Worm (Caenorhabditis elegans) whole organism, L3 larva: ENCODE results near the gene K09G1.1.

ENCODE experiments used
- R02D3.7 ChIP-seq: fragments of 150-350 bp; optimal IDR thresholded peaks from 2 replicates; lab custom pipeline; 2014; ENCODE audit warnings: missing biosample characterization, missing genetic modification characterization
- ZK546.5 ChIP-seq: sonication (generic microtip); optimal IDR thresholded peaks from 2 replicates; lab custom pipeline; 2017; ENCODE audit warnings: missing biosample characterization, missing genetic modification characterization
- aly-2 ChIP-seq: fragments of 150-350 bp; optimal IDR thresholded peaks from 2 replicates; lab custom pipeline; 2014; ENCODE audit warnings: missing biosample characterization, missing genetic modification characterization
- ama-1 ChIP-seq: fragments of 150-350 bp; optimal IDR thresholded peaks from 2 replicates; lab custom pipeline; 2018
- daf-12 ChIP-seq: fragments of 150-350 bp; optimal IDR thresholded peaks from 2 replicates; lab custom pipeline; 2014; ENCODE audit warnings: missing biosample characterization, missing genetic modification reagents, missing genetic modification characterization
- egl-27 ChIP-seq: sonication (generic microtip); optimal IDR thresholded peaks from 4 replicates; lab custom pipeline; 2017; ENCODE audit warnings: missing biosample characterization, missing genetic modification reagents, missing genetic modification characterization
- egl-5 ChIP-seq: fragments of 150-350 bp; optimal IDR thresholded peaks from 2 replicates; lab custom pipeline; 2017; ENCODE audit warnings: missing biosample characterization, missing genetic modification reagents, missing genetic modification characterization, inconsistent platforms
- elt-1 ChIP-seq: fragments of 150-350 bp; optimal IDR thresholded peaks from 2 replicates; lab custom pipeline; 2014; ENCODE audit warnings: missing biosample characterization, missing genetic modification characterization
- elt-2 ChIP-seq: sonication (generic microtip); optimal IDR thresholded peaks from 2 replicates; lab custom pipeline; 2016; ENCODE audit warnings: missing genetic modification reagents, mild to moderate bottlenecking, missing genetic modification characterization, missing compliant biosample characterization
- elt-3 ChIP-seq, 3 experiments: fragments of 150-350 bp in 1 of 3; sonication (generic microtip) in 2 of 3; optimal IDR thresholded peaks; 2 replicates in 2 of 3; 4 replicates in 1 of 3; lab custom pipeline; 2014 to 2017; ENCODE audit warnings: missing biosample characterization in 3 of 3, missing genetic modification characterization in 3 of 3
- eor-1 ChIP-seq, 2 experiments: fragments of 150-350 bp; optimal IDR thresholded peaks; 2 replicates each; lab custom pipeline; 2014 to 2018; ENCODE audit warnings: missing biosample characterization in 2 of 2, missing genetic modification characterization in 2 of 2
- fkh-10 ChIP-seq: sonication (generic microtip); optimal IDR thresholded peaks from 2 replicates; lab custom pipeline; 2017; ENCODE audit warnings: missing biosample characterization, missing genetic modification reagents, missing genetic modification characterization
- fkh-2 ChIP-seq: fragments of 150-350 bp; optimal IDR thresholded peaks from 2 replicates; lab custom pipeline; 2014; ENCODE audit warnings: missing biosample characterization, missing genetic modification reagents, missing genetic modification characterization
- fos-1 ChIP-seq: fragments of 150-350 bp; optimal IDR thresholded peaks from 2 replicates; lab custom pipeline; 2014; ENCODE audit warnings: missing biosample characterization, missing genetic modification characterization
- hmg-11 ChIP-seq: sonication (generic microtip); optimal IDR thresholded peaks from 2 replicates; lab custom pipeline; 2016; ENCODE audit warnings: missing genetic modification characterization, missing compliant biosample characterization
- jun-1 ChIP-seq: fragments of 150-350 bp; optimal IDR thresholded peaks from 2 replicates; lab custom pipeline; 2014; ENCODE audit warnings: missing biosample characterization, missing genetic modification reagents, missing genetic modification characterization
- lin-15B ChIP-seq: fragments of 150-350 bp; optimal IDR thresholded peaks from 2 replicates; lab custom pipeline; 2014; ENCODE audit warnings: missing biosample characterization, missing genetic modification characterization
- lsy-12 ChIP-seq: sonication (generic microtip); optimal IDR thresholded peaks from 2 replicates; lab custom pipeline; 2016; ENCODE audit warnings: mild to moderate bottlenecking, missing genetic modification characterization, missing compliant biosample characterization
- mdl-1 ChIP-seq: fragments of 150-350 bp; optimal IDR thresholded peaks from 2 replicates; lab custom pipeline; 2014; ENCODE audit warnings: missing biosample characterization, missing genetic modification characterization
- mml-1 ChIP-seq: fragments of 150-350 bp; sonication (generic microtip); optimal IDR thresholded peaks from 3 replicates; lab custom pipeline; 2014; ENCODE audit warnings: missing biosample characterization, missing genetic modification characterization
- nfya-1 ChIP-seq: sonication (generic microtip); optimal IDR thresholded peaks from 2 replicates; lab custom pipeline; 2017; ENCODE audit warnings: missing genetic modification characterization, mild to moderate bottlenecking, missing compliant biosample characterization, antibody characterized with exemption, moderate library complexity; ENCODE audit not compliant: insufficient read depth
- nhr-11 ChIP-seq: fragments of 150-350 bp; optimal IDR thresholded peaks from 2 replicates; lab custom pipeline; 2014; ENCODE audit warnings: missing biosample characterization, missing genetic modification characterization
- nhr-12 ChIP-seq: fragments of 150-350 bp; optimal IDR thresholded peaks from 2 replicates; lab custom pipeline; 2014; ENCODE audit warnings: missing biosample characterization, missing genetic modification characterization
- nhr-23 ChIP-seq: fragments of 150-350 bp; optimal IDR thresholded peaks from 2 replicates; lab custom pipeline; 2014; ENCODE audit warnings: missing biosample characterization, missing genetic modification reagents, missing genetic modification characterization
- nhr-237 ChIP-seq: fragments of 150-350 bp; optimal IDR thresholded peaks from 2 replicates; lab custom pipeline; 2014; ENCODE audit warnings: missing biosample characterization, missing genetic modification characterization
- nhr-25 ChIP-seq: sonication (generic microtip); optimal IDR thresholded peaks from 2 replicates; lab custom pipeline; 2017; ENCODE audit warnings: missing biosample characterization, missing genetic modification characterization
- nhr-43 ChIP-seq: sonication (generic microtip); optimal IDR thresholded peaks from 2 replicates; lab custom pipeline; 2016; ENCODE audit warnings: mild to moderate bottlenecking, missing genetic modification characterization, missing compliant biosample characterization; ENCODE audit not compliant: poor library complexity, severe bottlenecking
- nhr-76 ChIP-seq: fragments of 150-350 bp; sonication (generic microtip); optimal IDR thresholded peaks from 5 replicates; lab custom pipeline; 2014; ENCODE audit warnings: missing biosample characterization, missing genetic modification characterization
- nhr-77 ChIP-seq: fragments of 150-350 bp; optimal IDR thresholded peaks from 2 replicates; lab custom pipeline; 2014; ENCODE audit warnings: missing biosample characterization, missing genetic modification characterization
- pha-4 ChIP-seq: fragments of 150-350 bp; optimal IDR thresholded peaks from 2 replicates; lab custom pipeline; 2014; ENCODE audit warnings: missing biosample characterization, missing genetic modification reagents, missing genetic modification characterization
- pqm-1 ChIP-seq: fragments of 150-350 bp; optimal IDR thresholded peaks from 2 replicates; lab custom pipeline; 2017; ENCODE audit warnings: missing biosample characterization, missing genetic modification characterization, inconsistent platforms
- skn-1 ChIP-seq: fragments of 150-350 bp; optimal IDR thresholded peaks from 2 replicates; lab custom pipeline; 2014; ENCODE audit warnings: missing biosample characterization, missing genetic modification characterization
- snpc-4 ChIP-seq: fragments of 150-350 bp; optimal IDR thresholded peaks from 2 replicates; lab custom pipeline; 2014; ENCODE audit warnings: missing biosample characterization, missing genetic modification characterization
- tbx-2 ChIP-seq: sonication (generic microtip); optimal IDR thresholded peaks from 2 replicates; lab custom pipeline; 2016; ENCODE audit warnings: mild to moderate bottlenecking, missing genetic modification characterization, missing compliant biosample characterization
- unc-39 ChIP-seq: sonication (generic microtip); optimal IDR thresholded peaks from 4 replicates; lab custom pipeline; 2017; ENCODE audit warnings: missing biosample characterization, missing genetic modification characterization
- unc-62 ChIP-seq: fragments of 150-350 bp; sonication (generic microtip); optimal IDR thresholded peaks from 4 replicates; lab custom pipeline; 2014; ENCODE audit warnings: missing biosample characterization, missing genetic modification reagents, missing genetic modification characterization
- zag-1 ChIP-seq: fragments of 150-350 bp; optimal IDR thresholded peaks from 2 replicates; lab custom pipeline; 2014; ENCODE audit warnings: missing biosample characterization, missing genetic modification characterization
- ztf-11 ChIP-seq: fragments of 150-350 bp; optimal IDR thresholded peaks from 2 replicates; lab custom pipeline; 2014; ENCODE audit warnings: missing biosample characterization, missing genetic modification characterization
- ztf-4 ChIP-seq: fragments of 150-350 bp; optimal IDR thresholded peaks from 2 replicates; lab custom pipeline; 2014; ENCODE audit warnings: missing biosample characterization, missing genetic modification characterization

The K09G1.1 gene

ce11 chrV:9582594-9583322 lies 587 bp upstream of the K09G1.1 start, which contains the start of gene rtfo-1:
rtfo-1 (minus strand) TSS chrV:9582644.
- no peak for TF ChIP-seq mml-1 (tag; lab: Kevin White, UChicago)
- TF ChIP-seq zag-1 (tag; lab: Kevin White, UChicago), result no peak
- peak; percentile 4 for TF ChIP-seq elt-2 (tag; lab: Kevin White, UChicago)
- TF ChIP-seq egl-5, result no peak
- TF ChIP-seq elt-3 (tag; optimal IDR thresholded peaks at IDR 0.05; lab: Kevin White, UChicago), result no peak
- TF ChIP-seq elt-1 (tag; lab: Kevin White, UChicago), result no peak
- peak; percentile 45 for TF ChIP-seq nhr-43 (tag; lab: Kevin White, UChicago)
- peak; percentile 4 for TF ChIP-seq snpc-4 (tag; lab: Kevin White, UChicago)
- no peak for TF ChIP-seq nhr-11
- no peak for TF ChIP-seq fkh-2 (tag; lab: Kevin White, UChicago)
- TF ChIP-seq fkh-10 (GFP tag; lab: Kevin White, UChicago), result no peak
- TF ChIP-seq nhr-237 (tag; lab: Kevin White, UChicago), result no peak
- no peak for TF ChIP-seq mdl-1 (tag; lab: Kevin White, UChicago)
- peak; percentile 60 for TF ChIP-seq pha-4
- TF ChIP-seq daf-12 (tag; lab: Kevin White, UChicago), result no peak
- TF ChIP-seq jun-1 (tag; lab: Kevin White, UChicago), result no peak
- peak; percentile 35 for TF ChIP-seq nhr-23 (tag; lab: Kevin White, UChicago)
- no peak for TF ChIP-seq nhr-77
- TF ChIP-seq nhr-12 (tag; lab: Kevin White, UChicago), result no peak
- TF ChIP-seq nfya-1 (tag; lab: Kevin White, UChicago), result no peak
- peak; percentile 18 for TF ChIP-seq nhr-25 (tag; lab: Kevin White, UChicago)
- peak; percentile 62 for TF ChIP-seq hmg-11 (tag; lab: Kevin White, UChicago)

ce11 chrV:9584263-9584662 lies 918 bp downstream of the K09G1.1 start:
- TF ChIP-seq aly-2, result no peak
- TF ChIP-seq egl-27 (tag; lab: Kevin White, UChicago), result no peak
- TF ChIP-seq pqm-1 (tag; lab: Kevin White, UChicago), result no peak
- TF ChIP-seq hmg-11 (tag; lab: Kevin White, UChicago), result no peak
- no peak for TF ChIP-seq unc-62

ce11 chrV:9587619-9588018 lies 4.3 kb downstream of the K09G1.1 start:
- TF ChIP-seq tbx-2 (tag; lab: Kevin White, UChicago), result no peak
- TF ChIP-seq egl-27 (tag; lab: Kevin White, UChicago), result no peak
- TF ChIP-seq eor-1 (tag; optimal IDR thresholded peaks at IDR 0.05; lab: Kevin White, UChicago), result no peak
- no peak for TF ChIP-seq nhr-77
- no peak for TF ChIP-seq elt-1 (tag; lab: Kevin White, UChicago)
- TF ChIP-seq egl-5, result no peak
- no peak for TF ChIP-seq unc-62
- TF ChIP-seq nhr-12 (tag; lab: Kevin White, UChicago), result no peak
- no peak for TF ChIP-seq lsy-12 (tag; lab: Kevin White, UChicago)
- TF ChIP-seq nhr-76 (tag; lab: Kevin White, UChicago), result no peak
- TF ChIP-seq nhr-23 (tag; lab: Kevin White, UChicago), result no peak
- TF ChIP-seq ztf-11, result no peak
- no peak for TF ChIP-seq ztf-4

ce11 chrV:9588574-9588973 lies 5.2 kb downstream of the K09G1.1 start:
- no peak for TF ChIP-seq nfya-1 (tag; lab: Kevin White, UChicago)
- TF ChIP-seq nhr-23 (tag; lab: Kevin White, UChicago), result peak; percentile 54
- no peak for TF ChIP-seq nhr-237 (tag; lab: Kevin White, UChicago)
- peak; percentile 13 for TF ChIP-seq nhr-43 (tag; lab: Kevin White, UChicago)
- no peak for TF ChIP-seq unc-62
- TF ChIP-seq, all 47 proteins: peak for 2

ce11 chrV:9590317-9590716 lies 7.0 kb downstream of the K09G1.1 start, which contains the start of gene K09G1.2:
K09G1.2 (plus strand) TSS chrV:9590617.
- TF ChIP-seq ztf-4 (no peak), nhr-25 (tag; lab: Kevin White, UChicago) (no peak), fos-1 (tag; lab: Kevin White, UChicago) (no peak), hmg-11 (tag; lab: Kevin White, UChicago) (no peak), nhr-43 (tag; lab: Kevin White, UChicago) (no peak), pha-4 (no peak), zag-1 (tag; lab: Kevin White, UChicago) (no peak), egl-5 (no peak), mml-1 (tag; lab: Kevin White, UChicago) (no peak), lin-15B (tag; lab: Kevin White, UChicago) (no peak), unc-39 (no peak), elt-2 (tag; lab: Kevin White, UChicago) (no peak), R02D3.7 (tag; lab: Kevin White, UChicago) (no peak), elt-3 (tag; optimal IDR thresholded peaks at IDR 0.05; lab: Kevin White, UChicago) (no peak), skn-1 (tag; lab: Kevin White, UChicago) (no peak), snpc-4 (tag; lab: Kevin White, UChicago) (no peak), ama-1 (lab: Kevin White, UChicago) (no peak), ZK546.5 (tag; lab: Kevin White, UChicago) (no peak)
